Fruit fly (Drosophila melanogaster) whole organism, prepupa: ENCODE measurements around the gene Nrt.

Experiments
- CG6808 ChIP-seq: fragments of 200-800 bp; sonication (Bioruptor generic); optimal IDR thresholded peaks from 3 replicates; lab custom pipeline; 2017; ENCODE audit warnings: missing biosample characterization, missing genetic modification characterization, mild to moderate bottlenecking, moderate library complexity, missing genetic modification reagents
- fd59A ChIP-seq: fragments of 200-800 bp; sonication (Bioruptor generic); optimal IDR thresholded peaks from 2 replicates; lab custom pipeline; 2017; ENCODE audit warnings: missing biosample characterization, mild to moderate bottlenecking, missing genetic modification characterization, missing genetic modification reagents

DNA sequence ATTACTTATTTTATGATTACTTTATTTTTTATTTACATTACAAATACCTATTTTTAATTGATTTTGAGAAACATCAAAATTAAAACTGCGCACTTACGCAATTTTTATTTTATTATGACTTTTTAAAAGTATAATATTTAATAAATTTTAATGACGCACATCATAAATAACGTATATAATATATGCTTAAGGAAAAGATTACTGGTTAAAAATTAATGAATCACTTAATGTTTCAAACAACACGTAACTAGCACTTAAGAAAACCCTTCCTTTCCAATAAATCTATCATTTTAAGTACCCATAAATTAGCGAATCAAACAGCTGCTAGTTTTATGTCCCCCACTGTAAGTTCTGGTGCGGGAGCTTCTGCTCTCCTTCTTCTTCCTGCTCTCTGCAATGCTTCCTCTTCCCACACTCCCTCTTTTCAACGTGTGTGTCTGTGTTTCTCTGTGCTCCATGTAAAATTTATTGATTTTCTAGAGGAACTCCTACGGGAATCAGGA lies 41.0 kb downstream of the Nrt start:
- TF ChIP-seq fd59A (GFP tag; lab: Kevin White, UChicago): peak; percentile 93
- peak; percentile 95 for TF ChIP-seq CG6808 (GFP tag; lab: Kevin White, UChicago)
